Fruit fly (Drosophila melanogaster) whole organism, embryonic: ENCODE measurements around the gene HDAC3.

Experiments used
- Adf1 ChIP-seq: fragments of 200-800 bp; sonication (Bioruptor generic); IDR thresholded peaks from 2 replicates; pipeline ENCODE4 v1.3.6; 2022; ENCODE audit warnings: missing biosample characterization, missing genetic modification characterization
- CG10147 ChIP-seq: fragments of 200-800 bp; sonication (Bioruptor generic); optimal IDR thresholded peaks from 2 replicates; lab custom pipeline; 2019; ENCODE audit warnings: missing biosample characterization, mild to moderate bottlenecking, missing genetic modification characterization, moderate library complexity
- CG10462 ChIP-seq: fragments of 200-800 bp; sonication (Bioruptor generic); optimal IDR thresholded peaks from 2 replicates; lab custom pipeline; 2016; ENCODE audit warnings: missing biosample characterization, missing genetic modification characterization
- CG11560 ChIP-seq: fragments of 200-800 bp; sonication (Bioruptor generic); IDR thresholded peaks from 3 replicates; pipeline ENCODE4 v1.3.6; 2022; ENCODE audit warnings: missing biosample characterization, missing genetic modification characterization
- CG11723 ChIP-seq: fragments of 200-800 bp; sonication (Bioruptor generic); optimal IDR thresholded peaks from 2 replicates; lab custom pipeline; 2017; ENCODE audit warnings: missing biosample characterization, mild to moderate bottlenecking, missing genetic modification characterization
- CG12236 ChIP-seq: fragments of 200-800 bp; sonication (Bioruptor generic); optimal IDR thresholded peaks from 2 replicates; lab custom pipeline; 2016; ENCODE audit warnings: missing biosample characterization, missing genetic modification characterization
- CG14050 ChIP-seq: fragments of 200-800 bp; sonication (Bioruptor generic); IDR thresholded peaks from 3 replicates; pipeline ENCODE4 v1.3.6; 2022; ENCODE audit warnings: missing biosample characterization, missing genetic modification characterization
- CG14710 ChIP-seq: fragments of 200-800 bp; sonication (Bioruptor generic); optimal IDR thresholded peaks from 3 replicates; lab custom pipeline; 2019; ENCODE audit warnings: missing biosample characterization, mild to moderate bottlenecking, missing genetic modification characterization, moderate library complexity
- CG17328 ChIP-seq: fragments of 200-800 bp; sonication (Bioruptor generic); IDR thresholded peaks from 2 replicates; pipeline ENCODE4 v1.3.6; 2022; ENCODE audit warnings: missing biosample characterization, missing genetic modification characterization
- CG17568 ChIP-seq: fragments of 200-800 bp; sonication (Bioruptor generic); optimal IDR thresholded peaks from 2 replicates; lab custom pipeline; 2018; ENCODE audit warnings: missing biosample characterization, mild to moderate bottlenecking, missing genetic modification characterization, moderate library complexity
- CG1792 ChIP-seq: fragments of 200-800 bp; sonication (Bioruptor generic); optimal IDR thresholded peaks from 2 replicates; lab custom pipeline; 2016; ENCODE audit warnings: missing biosample characterization, missing genetic modification characterization
- CG2129 ChIP-seq: fragments of 200-800 bp; sonication (Bioruptor generic); IDR thresholded peaks from 2 replicates; pipeline ENCODE4 v1.3.6; 2022; ENCODE audit warnings: missing biosample characterization, missing genetic modification characterization; ENCODE audit not compliant: partially characterized antibody
- CG30020 ChIP-seq: fragments of 200-800 bp; optimal IDR thresholded peaks from 2 replicates; lab custom pipeline; 2019; ENCODE audit warnings: missing biosample characterization, mild to moderate bottlenecking, missing genetic modification characterization, moderate library complexity
- CG3163 ChIP-seq: fragments of 200-800 bp; sonication (Bioruptor generic); optimal IDR thresholded peaks from 3 replicates; lab custom pipeline; 2016; ENCODE audit warnings: missing biosample characterization, missing genetic modification characterization
- CG33213 ChIP-seq: fragments of 200-800 bp; sonication (Bioruptor generic); optimal IDR thresholded peaks from 3 replicates; lab custom pipeline; 2016; ENCODE audit warnings: missing biosample characterization, missing genetic modification characterization
- CG3726 ChIP-seq: fragments of 200-800 bp; sonication (Bioruptor generic); IDR thresholded peaks from 3 replicates; pipeline ENCODE4, ENCODE4 v1.3.6; 2022; ENCODE audit warnings: missing biosample characterization, missing genetic modification characterization
- CG4707 ChIP-seq: fragments of 200-800 bp; sonication (Bioruptor generic); optimal IDR thresholded peaks from 2 replicates; lab custom pipeline; 2018; ENCODE audit warnings: missing biosample characterization, mild to moderate bottlenecking, missing genetic modification characterization, moderate library complexity
- CG6813 ChIP-seq: fragments of 200-800 bp; sonication (Bioruptor generic); optimal IDR thresholded peaks from 2 replicates; lab custom pipeline; 2017; ENCODE audit warnings: missing biosample characterization, missing genetic modification characterization, mild to moderate bottlenecking, moderate library complexity, missing genetic modification reagents
- CG6854 ChIP-seq: fragments of 200-800 bp; sonication (Bioruptor generic); optimal IDR thresholded peaks from 3 replicates; lab custom pipeline; 2017; ENCODE audit warnings: missing biosample characterization, mild to moderate bottlenecking, missing genetic modification characterization
- CG7271 ChIP-seq: fragments of 200-800 bp; sonication (Bioruptor generic); optimal IDR thresholded peaks from 2 replicates; lab custom pipeline; 2018; ENCODE audit warnings: missing biosample characterization, mild to moderate bottlenecking, missing genetic modification characterization, moderate library complexity
- CG7372 ChIP-seq: fragments of 200-800 bp; sonication (Bioruptor generic); IDR thresholded peaks from 2 replicates; pipeline ENCODE4 v1.3.6; 2022; ENCODE audit warnings: missing biosample characterization, missing genetic modification characterization
- CG7745 ChIP-seq: fragments of 200-800 bp; sonication (Bioruptor generic); optimal IDR thresholded peaks from 2 replicates; lab custom pipeline; 2018; ENCODE audit warnings: missing biosample characterization, mild to moderate bottlenecking, missing genetic modification characterization, moderate library complexity
- CoRest ChIP-seq: fragments of 200-800 bp; sonication (Bioruptor generic); optimal IDR thresholded peaks from 3 replicates; lab custom pipeline; 2018; ENCODE audit warnings: missing biosample characterization, mild to moderate bottlenecking, missing genetic modification characterization, moderate library complexity
- Hand ChIP-seq: fragments of 200-800 bp; sonication (Bioruptor generic); optimal IDR thresholded peaks from 2 replicates; lab custom pipeline; 2017; ENCODE audit warnings: mild to moderate bottlenecking, missing biosample characterization, missing genetic modification reagents, missing genetic modification characterization
- Hmx ChIP-seq: fragments of 200-800 bp; sonication (Bioruptor generic); optimal IDR thresholded peaks from 2 replicates; lab custom pipeline; 2016; ENCODE audit warnings: missing biosample characterization, missing genetic modification characterization
- Max ChIP-seq: fragments of 200-800 bp; sonication (Bioruptor generic); optimal IDR thresholded peaks from 2 replicates; lab custom pipeline; 2016; ENCODE audit warnings: missing biosample characterization, mild to moderate bottlenecking, missing genetic modification characterization
- Nf-YC ChIP-seq: fragments of 200-800 bp; optimal IDR thresholded peaks from 3 replicates; lab custom pipeline; 2019; ENCODE audit warnings: missing biosample characterization, mild to moderate bottlenecking, missing genetic modification characterization, moderate library complexity
- Sin3A ChIP-seq: fragments of >200 bp; optimal IDR thresholded peaks from 2 replicates; lab custom pipeline; 2018
- Trl ChIP-seq, 3 experiments: fragments of >200 bp in 2 of 3; fragments of 200-800 bp in 1 of 3; sonication (Bioruptor generic) in 1 of 3; optimal IDR thresholded peaks; 2 replicates in 1 of 3; 3 replicates in 2 of 3; lab custom pipeline; 2016 to 2017; ENCODE audit warnings: missing biosample characterization in 1 of 3, missing genetic modification characterization in 1 of 3
- Usf ChIP-seq: fragments of 200-800 bp; sonication (Bioruptor generic); optimal IDR thresholded peaks from 2 replicates; lab custom pipeline; 2017; ENCODE audit warnings: missing genotype, missing biosample characterization, missing genetic modification characterization
- cato ChIP-seq: fragments of 200-800 bp; sonication (Bioruptor generic); optimal IDR thresholded peaks from 2 replicates; lab custom pipeline; 2016; ENCODE audit warnings: missing biosample characterization, missing genetic modification characterization, borderline replicate concordance
- caup ChIP-seq: fragments of 200-800 bp; sonication (Bioruptor generic); optimal IDR thresholded peaks from 3 replicates; lab custom pipeline; 2017; ENCODE audit warnings: missing biosample characterization, mild to moderate bottlenecking, missing genetic modification characterization, moderate library complexity; ENCODE audit not compliant: severe bottlenecking
- chinmo ChIP-seq: fragments of 200-800 bp; sonication (Bioruptor generic); IDR thresholded peaks from 4 replicates; pipeline ENCODE4 v1.3.6; 2022; ENCODE audit warnings: missing biosample characterization, missing genetic modification characterization; ENCODE audit not compliant: partially characterized antibody
- danr ChIP-seq: fragments of 200-800 bp; sonication (Bioruptor generic); IDR thresholded peaks from 2 replicates; pipeline ENCODE4 v1.3.6; 2022; ENCODE audit warnings: missing biosample characterization, missing genetic modification characterization
- exex ChIP-seq: fragments of 200-800 bp; sonication (Bioruptor generic); optimal IDR thresholded peaks from 4 replicates; lab custom pipeline; 2018; ENCODE audit warnings: missing biosample characterization, mild to moderate bottlenecking, missing genetic modification characterization, moderate library complexity
- fd102C ChIP-seq: fragments of 200-800 bp; sonication (Bioruptor generic); optimal IDR thresholded peaks from 2 replicates; lab custom pipeline; 2018; ENCODE audit warnings: missing biosample characterization, mild to moderate bottlenecking, missing genetic modification characterization, moderate library complexity
- fd64A ChIP-seq: fragments of 200-800 bp; sonication (Bioruptor generic); optimal IDR thresholded peaks from 3 replicates; lab custom pipeline; 2018; ENCODE audit warnings: missing biosample characterization, mild to moderate bottlenecking, missing genetic modification characterization
- gem ChIP-seq: fragments of 200-800 bp; sonication (Bioruptor generic); optimal IDR thresholded peaks from 2 replicates; lab custom pipeline; 2019; ENCODE audit warnings: missing biosample characterization, mild to moderate bottlenecking, missing genetic modification characterization, moderate library complexity
- gsb ChIP-seq: fragments of 200-800 bp; sonication (Bioruptor generic); IDR thresholded peaks from 2 replicates; pipeline ENCODE4 v1.3.6; 2022; ENCODE audit warnings: missing biosample characterization, missing genetic modification characterization
- hbn ChIP-seq: fragments of 200-800 bp; sonication (Bioruptor generic); IDR thresholded peaks from 2 replicates; pipeline ENCODE4 v1.3.6; 2022; ENCODE audit warnings: missing biosample characterization, missing genetic modification characterization; ENCODE audit not compliant: partially characterized antibody
- lmd ChIP-seq: fragments of 200-800 bp; sonication (Bioruptor generic); IDR thresholded peaks from 2 replicates; pipeline ENCODE4 v1.3.6; 2022; ENCODE audit warnings: missing biosample characterization, missing genetic modification characterization
- mirr ChIP-seq: fragments of 200-800 bp; sonication (Bioruptor generic); optimal IDR thresholded peaks from 3 replicates; lab custom pipeline; 2018; ENCODE audit warnings: missing biosample characterization, mild to moderate bottlenecking, missing genetic modification characterization
- oc ChIP-seq: fragments of 200-800 bp; sonication (Bioruptor generic); optimal IDR thresholded peaks from 2 replicates; lab custom pipeline; 2018; ENCODE audit warnings: missing biosample characterization, mild to moderate bottlenecking, missing genetic modification characterization, moderate library complexity
- otp ChIP-seq: fragments of 200-800 bp; sonication (Bioruptor generic); IDR thresholded peaks from 3 replicates; pipeline ENCODE4, ENCODE4 v1.3.6; 2022; ENCODE audit warnings: missing biosample characterization, missing genetic modification characterization
- peb ChIP-seq: fragments of 200-800 bp; sonication (Bioruptor generic); IDR thresholded peaks from 2 replicates; pipeline ENCODE4 v1.3.6; 2022; ENCODE audit warnings: missing biosample characterization, missing genetic modification characterization
- phol ChIP-seq: fragments of 200-800 bp; sonication (Bioruptor generic); optimal IDR thresholded peaks from 3 replicates; lab custom pipeline; 2018; ENCODE audit warnings: missing biosample characterization, mild to moderate bottlenecking, missing genetic modification characterization, moderate library complexity
- pnt ChIP-seq: fragments of 200-800 bp; sonication (Bioruptor generic); optimal IDR thresholded peaks from 3 replicates; lab custom pipeline; 2016; ENCODE audit warnings: missing biosample characterization, missing genetic modification characterization
- rib ChIP-seq: fragments of 200-800 bp; sonication (Bioruptor generic); IDR thresholded peaks from 2 replicates; pipeline ENCODE4 v1.3.6; 2022; ENCODE audit warnings: missing biosample characterization, missing genetic modification characterization
- sim ChIP-seq: fragments of 200-800 bp; sonication (Bioruptor generic); IDR thresholded peaks from 2 replicates; pipeline ENCODE4 v1.3.6; 2022; ENCODE audit warnings: missing biosample characterization, missing genetic modification characterization
- slou ChIP-seq: fragments of 200-800 bp; sonication (Bioruptor generic); optimal IDR thresholded peaks from 3 replicates; lab custom pipeline; 2016; ENCODE audit warnings: missing biosample characterization, missing genetic modification characterization

HDAC3 gene

dm6 chr3R:5483488-5484109, 9.2 kb upstream of the HDAC3 start, which contains the start of gene ksr (continued):
- TF ChIP-seq exex (tag; lab: Kevin White, UChicago) = no peak
- TF ChIP-seq CG6854 (GFP tag; lab: Kevin White, UChicago) = no peak
- TF ChIP-seq Hmx (GFP tag; lab: Kevin White, UChicago) = no peak
- no peak for TF ChIP-seq CG4707 (GFP tag; lab: Kevin White, UChicago)
- peak; percentile 5 for TF ChIP-seq CG33213 (GFP tag; lab: Kevin White, UChicago)
- TF ChIP-seq CG12236 = no peak
- no peak for TF ChIP-seq CG7372 (GFP tag; lab: Robert Waterston, UW)
- TF ChIP-seq sim (GFP tag; lab: Robert Waterston, UW) = no peak
- TF ChIP-seq otp (GFP tag; lab: Robert Waterston, UW) = no peak
- peak; percentile 43 for TF ChIP-seq phol (tag; lab: Kevin White, UChicago)
- TF ChIP-seq danr (GFP tag; lab: Robert Waterston, UW) = no peak
- TF ChIP-seq hbn (GFP tag; lab: Robert Waterston, UW) = no peak
- no peak for TF ChIP-seq Nf-YC (tag; lab: Kevin White, UChicago)
- no peak for TF ChIP-seq Usf (GFP tag; lab: Kevin White, UChicago)
- no peak for TF ChIP-seq chinmo (GFP tag; lab: Robert Waterston, UW)
- TF ChIP-seq CG17328 = peak; percentile 36; the same call in 1 of the 2 replicates
- TF ChIP-seq CG2129 = no peak
- TF ChIP-seq CG17568 (GFP tag; lab: Kevin White, UChicago) = no peak
- no peak for TF ChIP-seq CG7271 (tag; lab: Kevin White, UChicago)
- TF ChIP-seq CG3726 (GFP tag; lab: Robert Waterston, UW) = no peak
- TF ChIP-seq CG11560 (tag; lab: Robert Waterston, UW) = no peak
- peak; percentile 55 for TF ChIP-seq CG14710 (tag; lab: Kevin White, UChicago)
- no peak for TF ChIP-seq fd102C (GFP tag; lab: Kevin White, UChicago)
- no peak for TF ChIP-seq cato (GFP tag; lab: Kevin White, UChicago)
- TF ChIP-seq lmd = no peak; the same call in 1 of the 2 replicates
- TF ChIP-seq CG14050 = peak; percentile 16; the same call in 1 of the 3 replicates
- no peak for TF ChIP-seq oc (tag; lab: Kevin White, UChicago)
- TF ChIP-seq CG30020 (tag; lab: Kevin White, UChicago) = peak; percentile 70
- no peak for TF ChIP-seq mirr (GFP tag; lab: Kevin White, UChicago)
- TF ChIP-seq CG11723 (GFP tag; lab: Kevin White, UChicago) = no peak
- peak; percentile 13 for TF ChIP-seq Sin3A (lab: Kevin White, UChicago)
- no peak for TF ChIP-seq Hand (GFP tag; lab: Kevin White, UChicago)
- TF ChIP-seq gsb (GFP tag; lab: Robert Waterston, UW) = no peak
- no peak for TF ChIP-seq CG10147 (GFP tag; lab: Kevin White, UChicago)
- TF ChIP-seq CG7745 (tag; lab: Kevin White, UChicago) = no peak
- no peak for TF ChIP-seq peb (GFP tag; lab: Robert Waterston, UW)
- TF ChIP-seq CG1792 (GFP tag; lab: Kevin White, UChicago) = no peak
- TF ChIP-seq rib (GFP tag; lab: Robert Waterston, UW) = no peak
- TF ChIP-seq CG6813 (GFP tag; lab: Kevin White, UChicago) = no peak
- TF ChIP-seq CoRest (tag; lab: Kevin White, UChicago) = peak; percentile 33
- no peak for TF ChIP-seq gem
- no peak for TF ChIP-seq fd64A
- no peak for TF ChIP-seq Adf1 (GFP tag; lab: Robert Waterston, UW)
- no peak for TF ChIP-seq Trl (optimal IDR thresholded peaks at IDR 0.05; lab: Kevin White, UChicago)
- TF ChIP-seq Trl (GFP tag; optimal IDR thresholded peaks at IDR 0.05; lab: Kevin White, UChicago) = no peak
- TF ChIP-seq slou (GFP tag; lab: Kevin White, UChicago) = no peak
- TF ChIP-seq caup (GFP tag; lab: Kevin White, UChicago) = no peak
- no peak for TF ChIP-seq Max
- no peak for TF ChIP-seq pnt (GFP tag; lab: Kevin White, UChicago)
- TF ChIP-seq CG3163 (GFP tag; lab: Kevin White, UChicago) = no peak
- peak; percentile 5 for TF ChIP-seq CG10462 (GFP tag; lab: Kevin White, UChicago)
